Worm (Caenorhabditis elegans) whole organism, L3 larva: ENCODE measurements around the gene ugt-62.

ENCODE experiments used
- R02D3.7 ChIP-seq: fragments of 150-350 bp; optimal IDR thresholded peaks from 2 replicates; lab custom pipeline; 2014; ENCODE audit warnings: missing biosample characterization, missing genetic modification characterization
- ZK546.5 ChIP-seq: sonication (generic microtip); optimal IDR thresholded peaks from 2 replicates; lab custom pipeline; 2017; ENCODE audit warnings: missing biosample characterization, missing genetic modification characterization
- aly-2 ChIP-seq: fragments of 150-350 bp; optimal IDR thresholded peaks from 2 replicates; lab custom pipeline; 2014; ENCODE audit warnings: missing biosample characterization, missing genetic modification characterization
- ama-1 ChIP-seq: fragments of 150-350 bp; optimal IDR thresholded peaks from 2 replicates; lab custom pipeline; 2018
- ceh-16 ChIP-seq: sonication (generic microtip); optimal IDR thresholded peaks from 2 replicates; lab custom pipeline; 2017; ENCODE audit warnings: missing biosample characterization, missing genetic modification characterization
- ceh-28 ChIP-seq: fragments of 150-350 bp; optimal IDR thresholded peaks from 2 replicates; lab custom pipeline; 2014; ENCODE audit warnings: missing biosample characterization, missing genetic modification reagents, missing genetic modification characterization
- ceh-82 ChIP-seq: fragments of 150-350 bp; optimal IDR thresholded peaks from 2 replicates; lab custom pipeline; 2014; ENCODE audit warnings: missing biosample characterization, missing genetic modification characterization
- ceh-9 ChIP-seq: sonication (generic microtip); optimal IDR thresholded peaks from 2 replicates; lab custom pipeline; 2018; ENCODE audit warnings: missing biosample characterization, missing genetic modification characterization
- daf-12 ChIP-seq: fragments of 150-350 bp; optimal IDR thresholded peaks from 2 replicates; lab custom pipeline; 2014; ENCODE audit warnings: missing biosample characterization, missing genetic modification reagents, missing genetic modification characterization
- egl-27 ChIP-seq: sonication (generic microtip); optimal IDR thresholded peaks from 4 replicates; lab custom pipeline; 2017; ENCODE audit warnings: missing biosample characterization, missing genetic modification reagents, missing genetic modification characterization
- egl-5 ChIP-seq: fragments of 150-350 bp; optimal IDR thresholded peaks from 2 replicates; lab custom pipeline; 2017; ENCODE audit warnings: missing biosample characterization, missing genetic modification reagents, missing genetic modification characterization, inconsistent platforms
- elt-1 ChIP-seq: fragments of 150-350 bp; optimal IDR thresholded peaks from 2 replicates; lab custom pipeline; 2014; ENCODE audit warnings: missing biosample characterization, missing genetic modification characterization
- elt-2 ChIP-seq: sonication (generic microtip); optimal IDR thresholded peaks from 2 replicates; lab custom pipeline; 2016; ENCODE audit warnings: missing genetic modification reagents, mild to moderate bottlenecking, missing genetic modification characterization, missing compliant biosample characterization
- elt-3 ChIP-seq, 3 experiments: fragments of 150-350 bp in 1 of 3; sonication (generic microtip) in 2 of 3; optimal IDR thresholded peaks; 2 replicates in 2 of 3; 4 replicates in 1 of 3; lab custom pipeline; 2014 to 2017; ENCODE audit warnings: missing biosample characterization in 3 of 3, missing genetic modification characterization in 3 of 3
- eor-1 ChIP-seq, 2 experiments: fragments of 150-350 bp; optimal IDR thresholded peaks; 2 replicates each; lab custom pipeline; 2014 to 2018; ENCODE audit warnings: missing biosample characterization in 2 of 2, missing genetic modification characterization in 2 of 2
- fkh-10 ChIP-seq: sonication (generic microtip); optimal IDR thresholded peaks from 2 replicates; lab custom pipeline; 2017; ENCODE audit warnings: missing biosample characterization, missing genetic modification reagents, missing genetic modification characterization
- fkh-2 ChIP-seq: fragments of 150-350 bp; optimal IDR thresholded peaks from 2 replicates; lab custom pipeline; 2014; ENCODE audit warnings: missing biosample characterization, missing genetic modification reagents, missing genetic modification characterization
- fos-1 ChIP-seq: fragments of 150-350 bp; optimal IDR thresholded peaks from 2 replicates; lab custom pipeline; 2014; ENCODE audit warnings: missing biosample characterization, missing genetic modification characterization
- hmg-11 ChIP-seq: sonication (generic microtip); optimal IDR thresholded peaks from 2 replicates; lab custom pipeline; 2016; ENCODE audit warnings: missing genetic modification characterization, missing compliant biosample characterization
- jun-1 ChIP-seq: fragments of 150-350 bp; optimal IDR thresholded peaks from 2 replicates; lab custom pipeline; 2014; ENCODE audit warnings: missing biosample characterization, missing genetic modification reagents, missing genetic modification characterization
- lin-15B ChIP-seq: fragments of 150-350 bp; optimal IDR thresholded peaks from 2 replicates; lab custom pipeline; 2014; ENCODE audit warnings: missing biosample characterization, missing genetic modification characterization
- lin-39 ChIP-seq: fragments of 150-350 bp; optimal IDR thresholded peaks from 2 replicates; lab custom pipeline; 2018; ENCODE audit warnings: missing biosample characterization, missing genetic modification reagents, missing genetic modification characterization
- lsy-12 ChIP-seq: sonication (generic microtip); optimal IDR thresholded peaks from 2 replicates; lab custom pipeline; 2016; ENCODE audit warnings: mild to moderate bottlenecking, missing genetic modification characterization, missing compliant biosample characterization
- mdl-1 ChIP-seq: fragments of 150-350 bp; optimal IDR thresholded peaks from 2 replicates; lab custom pipeline; 2014; ENCODE audit warnings: missing biosample characterization, missing genetic modification characterization
- mml-1 ChIP-seq: fragments of 150-350 bp; sonication (generic microtip); optimal IDR thresholded peaks from 3 replicates; lab custom pipeline; 2014; ENCODE audit warnings: missing biosample characterization, missing genetic modification characterization
- nfya-1 ChIP-seq: sonication (generic microtip); optimal IDR thresholded peaks from 2 replicates; lab custom pipeline; 2017; ENCODE audit warnings: missing genetic modification characterization, mild to moderate bottlenecking, missing compliant biosample characterization, antibody characterized with exemption, moderate library complexity; ENCODE audit not compliant: insufficient read depth
- nhr-11 ChIP-seq: fragments of 150-350 bp; optimal IDR thresholded peaks from 2 replicates; lab custom pipeline; 2014; ENCODE audit warnings: missing biosample characterization, missing genetic modification characterization
- nhr-12 ChIP-seq: fragments of 150-350 bp; optimal IDR thresholded peaks from 2 replicates; lab custom pipeline; 2014; ENCODE audit warnings: missing biosample characterization, missing genetic modification characterization
- nhr-23 ChIP-seq: fragments of 150-350 bp; optimal IDR thresholded peaks from 2 replicates; lab custom pipeline; 2014; ENCODE audit warnings: missing biosample characterization, missing genetic modification reagents, missing genetic modification characterization
- nhr-237 ChIP-seq: fragments of 150-350 bp; optimal IDR thresholded peaks from 2 replicates; lab custom pipeline; 2014; ENCODE audit warnings: missing biosample characterization, missing genetic modification characterization
- nhr-25 ChIP-seq: sonication (generic microtip); optimal IDR thresholded peaks from 2 replicates; lab custom pipeline; 2017; ENCODE audit warnings: missing biosample characterization, missing genetic modification characterization
- nhr-28 ChIP-seq: fragments of 150-350 bp; optimal IDR thresholded peaks from 2 replicates; lab custom pipeline; 2014; ENCODE audit warnings: missing biosample characterization, missing genetic modification characterization
- nhr-43 ChIP-seq: sonication (generic microtip); optimal IDR thresholded peaks from 2 replicates; lab custom pipeline; 2016; ENCODE audit warnings: mild to moderate bottlenecking, missing genetic modification characterization, missing compliant biosample characterization; ENCODE audit not compliant: poor library complexity, severe bottlenecking
- nhr-67 ChIP-seq: fragments of 150-350 bp; optimal IDR thresholded peaks from 2 replicates; lab custom pipeline; 2014; ENCODE audit warnings: missing biosample characterization, missing genetic modification characterization
- nhr-76 ChIP-seq: fragments of 150-350 bp; sonication (generic microtip); optimal IDR thresholded peaks from 5 replicates; lab custom pipeline; 2014; ENCODE audit warnings: missing biosample characterization, missing genetic modification characterization
- nhr-77 ChIP-seq: fragments of 150-350 bp; optimal IDR thresholded peaks from 2 replicates; lab custom pipeline; 2014; ENCODE audit warnings: missing biosample characterization, missing genetic modification characterization
- pha-4 ChIP-seq: fragments of 150-350 bp; optimal IDR thresholded peaks from 2 replicates; lab custom pipeline; 2014; ENCODE audit warnings: missing biosample characterization, missing genetic modification reagents, missing genetic modification characterization
- pqm-1 ChIP-seq: fragments of 150-350 bp; optimal IDR thresholded peaks from 2 replicates; lab custom pipeline; 2017; ENCODE audit warnings: missing biosample characterization, missing genetic modification characterization, inconsistent platforms
- sea-2 ChIP-seq: fragments of 150-350 bp; sonication (generic microtip); optimal IDR thresholded peaks from 4 replicates; lab custom pipeline; 2014; ENCODE audit warnings: missing biosample characterization, missing genetic modification reagents, missing genetic modification characterization
- skn-1 ChIP-seq: fragments of 150-350 bp; optimal IDR thresholded peaks from 2 replicates; lab custom pipeline; 2014; ENCODE audit warnings: missing biosample characterization, missing genetic modification characterization
- snpc-4 ChIP-seq: fragments of 150-350 bp; optimal IDR thresholded peaks from 2 replicates; lab custom pipeline; 2014; ENCODE audit warnings: missing biosample characterization, missing genetic modification characterization
- tbx-2 ChIP-seq: sonication (generic microtip); optimal IDR thresholded peaks from 2 replicates; lab custom pipeline; 2016; ENCODE audit warnings: mild to moderate bottlenecking, missing genetic modification characterization, missing compliant biosample characterization
- unc-39 ChIP-seq: sonication (generic microtip); optimal IDR thresholded peaks from 4 replicates; lab custom pipeline; 2017; ENCODE audit warnings: missing biosample characterization, missing genetic modification characterization
- unc-62 ChIP-seq: fragments of 150-350 bp; sonication (generic microtip); optimal IDR thresholded peaks from 4 replicates; lab custom pipeline; 2014; ENCODE audit warnings: missing biosample characterization, missing genetic modification reagents, missing genetic modification characterization
- zag-1 ChIP-seq: fragments of 150-350 bp; optimal IDR thresholded peaks from 2 replicates; lab custom pipeline; 2014; ENCODE audit warnings: missing biosample characterization, missing genetic modification characterization
- ztf-11 ChIP-seq: fragments of 150-350 bp; optimal IDR thresholded peaks from 2 replicates; lab custom pipeline; 2014; ENCODE audit warnings: missing biosample characterization, missing genetic modification characterization
- ztf-4 ChIP-seq: fragments of 150-350 bp; optimal IDR thresholded peaks from 2 replicates; lab custom pipeline; 2014; ENCODE audit warnings: missing biosample characterization, missing genetic modification characterization

The ugt-62 gene

ce11 chrIII:4562070-4562788, 21.8 kb upstream of the ugt-62 start, which contains the start of gene pan-1:
pan-1 (plus strand) TSS chrIII:4562738.
- no peak for TF ChIP-seq ztf-11 (tag; lab: Kevin White, UChicago)
- no peak for TF ChIP-seq ceh-16 (tag; lab: Kevin White, UChicago)
- no peak for TF ChIP-seq ztf-4 (tag; lab: Kevin White, UChicago)
- no peak for TF ChIP-seq egl-27
- TF ChIP-seq R02D3.7: no peak
- no peak for TF ChIP-seq ZK546.5
- no peak for TF ChIP-seq pqm-1 (tag; lab: Kevin White, UChicago)
- TF ChIP-seq eor-1 (tag; optimal IDR thresholded peaks at IDR 0.05; lab: Kevin White, UChicago): no peak
- peak; percentile 85 for TF ChIP-seq nfya-1 (tag; lab: Kevin White, UChicago)
- TF ChIP-seq fkh-10 (GFP tag; lab: Kevin White, UChicago): no peak
- no peak for TF ChIP-seq elt-1 (tag; lab: Kevin White, UChicago)
- TF ChIP-seq aly-2 (tag; lab: Kevin White, UChicago): no peak
- TF ChIP-seq nhr-67: no peak
- no peak for TF ChIP-seq mml-1
- TF ChIP-seq jun-1: no peak
- peak; percentile 49 for TF ChIP-seq lsy-12 (tag; lab: Kevin White, UChicago)
- TF ChIP-seq lin-39 (tag; lab: Kevin White, UChicago): peak; percentile 76
- TF ChIP-seq nhr-76: no peak
- TF ChIP-seq nhr-237 (tag; lab: Kevin White, UChicago): no peak
- TF ChIP-seq elt-3 (tag; optimal IDR thresholded peaks at IDR 0.05; lab: Kevin White, UChicago): no peak
- no peak for TF ChIP-seq fkh-2 (tag; lab: Kevin White, UChicago)
- no peak for TF ChIP-seq mdl-1 (tag; lab: Kevin White, UChicago)
- TF ChIP-seq lin-15B (tag; lab: Kevin White, UChicago): no peak
- no peak for TF ChIP-seq skn-1
- no peak for TF ChIP-seq ceh-9 (tag; lab: Kevin White, UChicago)
- TF ChIP-seq nhr-12 (tag; lab: Kevin White, UChicago): no peak
- no peak for TF ChIP-seq fos-1 (tag; lab: Kevin White, UChicago)
- TF ChIP-seq zag-1: no peak
- TF ChIP-seq nhr-28 (tag; lab: Kevin White, UChicago): no peak
- peak; percentile 9 for TF ChIP-seq unc-62 (GFP tag; lab: Kevin White, UChicago)
- TF ChIP-seq nhr-11: no peak
- TF ChIP-seq ama-1: peak; percentile 80
- TF ChIP-seq ceh-28 (tag; lab: Kevin White, UChicago): peak; percentile 9
- TF ChIP-seq sea-2 (GFP tag; lab: Kevin White, UChicago): no peak
- TF ChIP-seq ceh-82 (tag; lab: Kevin White, UChicago): peak; percentile 25
- TF ChIP-seq unc-39: no peak
- no peak for TF ChIP-seq nhr-43
- no peak for TF ChIP-seq daf-12 (tag; lab: Kevin White, UChicago)
- peak; percentile 51 for TF ChIP-seq nhr-25 (tag; lab: Kevin White, UChicago)
- TF ChIP-seq snpc-4 (tag; lab: Kevin White, UChicago): peak; percentile 53
- no peak for TF ChIP-seq nhr-77 (tag; lab: Kevin White, UChicago)
- TF ChIP-seq nhr-23: peak; percentile 72
- TF ChIP-seq elt-2: peak; percentile 24
- peak; percentile 46 for TF ChIP-seq egl-5 (tag; lab: Kevin White, UChicago)
- TF ChIP-seq pha-4: peak; percentile 66
- no peak for TF ChIP-seq tbx-2 (tag; lab: Kevin White, UChicago)
- TF ChIP-seq hmg-11: peak; percentile 89
